Fruit fly (Drosophila melanogaster) whole organism, prepupa: ENCODE data around the gene spn-B.

Experiments used
- Blimp-1 ChIP-seq: fragments of 200-800 bp; sonication (Bioruptor generic); optimal IDR thresholded peaks from 3 replicates; lab custom pipeline; 2017; ENCODE audit warnings: missing biosample characterization, missing genetic modification characterization, mild to moderate bottlenecking, moderate library complexity, missing genetic modification reagents
- CG11902 ChIP-seq: fragments of 200-800 bp; sonication (Bioruptor generic); optimal IDR thresholded peaks from 3 replicates; lab custom pipeline; 2016; ENCODE audit warnings: missing biosample characterization, missing genetic modification characterization
- CG16779 ChIP-seq: fragments of 200-800 bp; sonication (Bioruptor generic); optimal IDR thresholded peaks from 3 replicates; lab custom pipeline; 2017; ENCODE audit warnings: missing biosample characterization, mild to moderate bottlenecking, missing genetic modification characterization
- CG32006 ChIP-seq: fragments of 200-800 bp; sonication (Bioruptor generic); optimal IDR thresholded peaks from 3 replicates; lab custom pipeline; 2017; ENCODE audit warnings: missing biosample characterization, mild to moderate bottlenecking, missing genetic modification characterization
- CG6808 ChIP-seq: fragments of 200-800 bp; sonication (Bioruptor generic); optimal IDR thresholded peaks from 3 replicates; lab custom pipeline; 2017; ENCODE audit warnings: missing biosample characterization, missing genetic modification characterization, mild to moderate bottlenecking, moderate library complexity, missing genetic modification reagents
- CG6854 ChIP-seq: fragments of 200-800 bp; sonication (Bioruptor generic); optimal IDR thresholded peaks from 2 replicates; lab custom pipeline; 2017; ENCODE audit warnings: missing biosample characterization, mild to moderate bottlenecking, missing genetic modification characterization
- CG8632 ChIP-seq: fragments of 200-800 bp; sonication (Bioruptor generic); optimal IDR thresholded peaks from 3 replicates; lab custom pipeline; 2016; ENCODE audit warnings: missing biosample characterization, missing genetic modification characterization
- Sox102F ChIP-seq: fragments of 200-800 bp; sonication (Bioruptor generic); optimal IDR thresholded peaks from 2 replicates; lab custom pipeline; 2016; ENCODE audit warnings: missing biosample characterization, mild to moderate bottlenecking, missing genetic modification characterization
- eg ChIP-seq: fragments of 200-800 bp; sonication (Bioruptor generic); IDR thresholded peaks from 3 replicates; pipeline ENCODE4 v1.3.6; 2022; ENCODE audit warnings: missing biosample characterization, missing genetic modification characterization
- lz ChIP-seq: fragments of 200-800 bp; sonication (Bioruptor generic); optimal IDR thresholded peaks from 3 replicates; lab custom pipeline; 2016; ENCODE audit warnings: missing biosample characterization, missing genetic modification characterization
- ss ChIP-seq, 2 experiments: fragments of 200-800 bp; sonication (Bioruptor generic); optimal IDR thresholded peaks; 2 replicates in 1 of 2; 3 replicates in 1 of 2; lab custom pipeline; 2017 to 2018; ENCODE audit warnings: mild to moderate bottlenecking in 2 of 2, missing biosample characterization in 2 of 2, missing genetic modification characterization in 2 of 2, moderate library complexity in 1 of 2

DNA sequence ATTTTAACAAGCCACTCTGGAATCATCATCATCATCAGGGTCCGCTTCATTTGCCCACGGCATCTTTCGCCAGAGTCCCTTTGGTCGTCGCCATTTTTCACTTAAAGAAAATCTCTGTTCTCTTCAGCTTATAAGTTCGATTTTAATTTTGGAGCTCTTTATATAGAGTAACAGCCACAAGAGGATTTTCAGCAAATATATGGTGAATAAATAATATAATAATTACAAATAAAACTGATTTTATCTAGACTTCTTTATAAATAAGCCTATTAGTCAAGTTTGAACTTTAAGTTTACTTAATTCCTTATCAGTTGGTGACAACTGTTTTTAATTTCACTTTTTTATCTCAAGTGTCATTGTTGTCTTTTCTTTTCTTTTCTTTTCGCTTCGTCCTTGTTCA is 20.6 kb downstream of the spn-B start:
- TF ChIP-seq eg (GFP tag; lab: Robert Waterston, UW) (no peak), CG32006 (GFP tag; lab: Kevin White, UChicago) (no peak), Sox102F (GFP tag; lab: Kevin White, UChicago) (no peak), lz (GFP tag; lab: Kevin White, UChicago) (no peak), CG6854 (GFP tag; lab: Kevin White, UChicago) (no peak), CG8632 (GFP tag; lab: Kevin White, UChicago) (no peak), CG16779 (no peak), CG11902 (GFP tag; lab: Kevin White, UChicago) (no peak), Blimp-1 (no peak), ss (GFP tag; optimal IDR thresholded peaks at IDR 0.05; lab: Kevin White, UChicago) (no peak), CG6808 (no peak)
